Worm (Caenorhabditis elegans) whole organism, L2 larva: ENCODE results near the gene T22B7.22.

Source experiments
- C34F6.9 ChIP-seq: fragments of 150-350 bp; optimal IDR thresholded peaks from 2 replicates; lab custom pipeline; 2014; ENCODE audit warnings: missing biosample characterization, missing genetic modification characterization
- F13H6.1 ChIP-seq: sonication (generic microtip); optimal IDR thresholded peaks from 2 replicates; lab custom pipeline; 2016; ENCODE audit warnings: missing genetic modification characterization, missing compliant biosample characterization
- Y55F3AM.14 ChIP-seq: fragments of 200-800 bp; sonication (Bioruptor generic); optimal IDR thresholded peaks from 2 replicates; lab custom pipeline; 2018; ENCODE audit warnings: mild to moderate bottlenecking, missing genetic modification characterization, missing compliant biosample characterization
- ZK546.5 ChIP-seq: sonication (generic microtip); optimal IDR thresholded peaks from 2 replicates; lab custom pipeline; 2017; ENCODE audit warnings: missing biosample characterization, missing genetic modification characterization
- ama-1 ChIP-seq: fragments of 150-350 bp; optimal IDR thresholded peaks from 2 replicates; lab custom pipeline; 2018; ENCODE audit warnings: inconsistent platforms
- blmp-1 ChIP-seq: sonication (generic microtip); optimal IDR thresholded peaks from 2 replicates; lab custom pipeline; 2017; ENCODE audit warnings: missing genetic modification characterization, mild to moderate bottlenecking, missing compliant biosample characterization, antibody characterized with exemption, moderate library complexity; ENCODE audit not compliant: insufficient read depth
- ceh-82 ChIP-seq: fragments of 150-350 bp; optimal IDR thresholded peaks from 2 replicates; lab custom pipeline; 2014; ENCODE audit warnings: missing biosample characterization, missing genetic modification characterization
- crh-2 ChIP-seq: sonication (generic microtip); optimal IDR thresholded peaks from 2 replicates; lab custom pipeline; 2017; ENCODE audit warnings: missing biosample characterization, missing genetic modification characterization
- dmd-4 ChIP-seq: sonication (generic microtip); optimal IDR thresholded peaks from 2 replicates; lab custom pipeline; 2017; ENCODE audit warnings: missing biosample characterization, missing genetic modification characterization
- egl-27 ChIP-seq: sonication (generic microtip); optimal IDR thresholded peaks from 3 replicates; lab custom pipeline; 2017; ENCODE audit warnings: missing biosample characterization, missing genetic modification reagents, missing genetic modification characterization
- elt-3 ChIP-seq: sonication (generic microtip); optimal IDR thresholded peaks from 2 replicates; lab custom pipeline; 2017; ENCODE audit warnings: missing biosample characterization, missing genetic modification characterization
- fos-1 ChIP-seq: fragments of 150-350 bp; optimal IDR thresholded peaks from 2 replicates; lab custom pipeline; 2014; ENCODE audit warnings: missing biosample characterization, missing genetic modification characterization
- lin-11 ChIP-seq: fragments of 150-350 bp; sonication (generic microtip); optimal IDR thresholded peaks from 2 replicates; lab custom pipeline; 2014; ENCODE audit warnings: missing biosample characterization, missing genetic modification characterization, inconsistent platforms, mixed read lengths
- lin-39 ChIP-seq: fragments of 150-350 bp; optimal IDR thresholded peaks from 2 replicates; lab custom pipeline; 2014; ENCODE audit warnings: missing biosample characterization, missing genetic modification reagents, missing genetic modification characterization
- lsy-2 ChIP-seq, 2 experiments: fragments of 150-350 bp in 1 of 2; sonication (generic microtip) in 1 of 2; optimal IDR thresholded peaks; 2 replicates each; lab custom pipeline; 2014 to 2017; ENCODE audit warnings: missing biosample characterization in 2 of 2, missing genetic modification characterization in 2 of 2
- mab-5 ChIP-seq: fragments of 150-350 bp; optimal IDR thresholded peaks from 2 replicates; lab custom pipeline; 2014; ENCODE audit warnings: missing biosample characterization, missing genetic modification characterization
- mbf-1 ChIP-seq: sonication (generic microtip); optimal IDR thresholded peaks from 2 replicates; lab custom pipeline; 2017; ENCODE audit warnings: missing biosample characterization, missing genetic modification characterization
- mdl-1 ChIP-seq, 2 experiments: fragments of 150-350 bp in 1 of 2; sonication (generic microtip) in 1 of 2; optimal IDR thresholded peaks; 2 replicates each; lab custom pipeline; 2017; ENCODE audit warnings: missing biosample characterization in 2 of 2, missing genetic modification characterization in 2 of 2
- nhr-10 ChIP-seq: sonication (generic microtip); optimal IDR thresholded peaks from 2 replicates; lab custom pipeline; 2017; ENCODE audit warnings: missing biosample characterization, missing genetic modification characterization
- nhr-11 ChIP-seq: fragments of 150-350 bp; optimal IDR thresholded peaks from 2 replicates; lab custom pipeline; 2014; ENCODE audit warnings: missing biosample characterization, missing genetic modification characterization
- nhr-12 ChIP-seq: fragments of 150-350 bp; optimal IDR thresholded peaks from 2 replicates; lab custom pipeline; 2014; ENCODE audit warnings: missing biosample characterization, missing genetic modification characterization
- nhr-129 ChIP-seq: fragments of 150-350 bp; optimal IDR thresholded peaks from 2 replicates; lab custom pipeline; 2014; ENCODE audit warnings: missing biosample characterization, missing genetic modification characterization
- nhr-21 ChIP-seq: fragments of 150-350 bp; optimal IDR thresholded peaks from 2 replicates; lab custom pipeline; 2014; ENCODE audit warnings: missing biosample characterization, missing genetic modification characterization
- nhr-237 ChIP-seq: fragments of 150-350 bp; optimal IDR thresholded peaks from 2 replicates; lab custom pipeline; 2014; ENCODE audit warnings: missing biosample characterization, missing genetic modification characterization
- nhr-25 ChIP-seq: fragments of 150-350 bp; sonication (generic microtip); optimal IDR thresholded peaks from 3 replicates; lab custom pipeline; 2014; ENCODE audit warnings: missing biosample characterization, missing genetic modification characterization
- nhr-77 ChIP-seq: fragments of 150-350 bp; optimal IDR thresholded peaks from 2 replicates; lab custom pipeline; 2014; ENCODE audit warnings: missing biosample characterization, missing genetic modification characterization
- peb-1 ChIP-seq: fragments of 150-350 bp; optimal IDR thresholded peaks from 2 replicates; lab custom pipeline; 2014; ENCODE audit warnings: missing biosample characterization, missing genetic modification characterization
- skn-1 ChIP-seq: sonication (generic microtip); optimal IDR thresholded peaks from 2 replicates; lab custom pipeline; 2017; ENCODE audit warnings: missing biosample characterization, missing genetic modification characterization
- sma-3 ChIP-seq: sonication (generic microtip); optimal IDR thresholded peaks from 2 replicates; lab custom pipeline; 2016; ENCODE audit warnings: missing genetic modification reagents, missing genetic modification characterization, missing compliant biosample characterization
- sma-9 ChIP-seq, 2 experiments: fragments of 150-350 bp in 1 of 2; sonication (generic microtip) in 1 of 2; optimal IDR thresholded peaks; 2 replicates each; lab custom pipeline; 2014 to 2016; ENCODE audit warnings: missing genetic modification characterization in 2 of 2, mild to moderate bottlenecking in 1 of 2, missing biosample characterization in 1 of 2, missing compliant biosample characterization in 1 of 2, missing genetic modification reagents in 1 of 2, moderate library complexity in 1 of 2
- unc-39 ChIP-seq: fragments of 150-350 bp; optimal IDR thresholded peaks from 2 replicates; lab custom pipeline; 2014; ENCODE audit warnings: missing biosample characterization, missing genetic modification characterization
- zag-1 ChIP-seq: fragments of 150-350 bp; optimal IDR thresholded peaks from 2 replicates; lab custom pipeline; 2014; ENCODE audit warnings: missing biosample characterization, missing genetic modification characterization
- ztf-1 ChIP-seq: fragments of 200-800 bp; sonication (Bioruptor generic); conservative IDR thresholded peaks from 2 replicates; pipeline ENCODE4 v1.3.6; 2022; ENCODE audit warnings: missing genetic modification characterization, missing compliant biosample characterization
- ztf-4 ChIP-seq: fragments of 150-350 bp; optimal IDR thresholded peaks from 2 replicates; lab custom pipeline; 2014; ENCODE audit warnings: missing biosample characterization, missing genetic modification characterization

T22B7.22 gene

DNA sequence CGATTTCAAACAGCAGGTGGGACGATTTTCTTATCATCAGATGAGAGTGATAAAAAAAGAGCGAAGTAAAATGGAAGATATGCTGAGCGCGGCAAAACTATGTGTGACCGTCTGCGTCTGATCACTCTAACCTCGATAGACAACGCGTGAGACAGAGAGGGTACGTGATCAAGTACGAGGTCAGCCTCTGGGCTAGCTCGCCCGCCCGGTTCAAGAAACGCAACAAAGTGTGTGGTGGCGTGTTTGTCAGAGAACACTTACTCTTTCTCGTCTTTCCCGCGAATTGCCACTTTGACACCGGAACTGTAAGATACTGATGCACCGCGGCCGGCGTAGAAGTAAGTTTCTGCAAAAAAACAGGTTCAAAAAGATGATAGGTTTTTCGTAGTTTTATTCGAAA lies 36.4 kb downstream of the T22B7.22 start (continued):
- TF ChIP-seq blmp-1 (tag; lab: Kevin White, UChicago) (peak; percentile 50), zag-1 (tag; lab: Kevin White, UChicago) (no peak), nhr-77 (tag; lab: Kevin White, UChicago) (no peak), nhr-12 (no peak), mab-5 (tag; lab: Kevin White, UChicago) (no peak), dmd-4 (tag; lab: Kevin White, UChicago) (no peak), ZK546.5 (tag; lab: Kevin White, UChicago) (no peak), elt-3 (no peak), mdl-1 (tag; optimal IDR thresholded peaks at IDR 0.05; lab: Kevin White, UChicago) (peak in 1 of 2 experiments; percentile 44), sma-9 (GFP tag; optimal IDR thresholded peaks at IDR 0.05; lab: Kevin White, UChicago) (peak; percentile 92), sma-9 (tag; optimal IDR thresholded peaks at IDR 0.05; lab: Kevin White, UChicago) (peak; percentile 54), egl-27 (tag; lab: Kevin White, UChicago) (peak; percentile 49), ama-1 (lab: Kevin White, UChicago) (no peak), fos-1 (tag; lab: Kevin White, UChicago) (peak; percentile 80), ceh-82 (tag; lab: Kevin White, UChicago) (no peak), lin-39 (no peak), nhr-10 (tag; lab: Kevin White, UChicago) (no peak)
- TF ChIP-seq, all 48 proteins: peak for 13

DNA sequence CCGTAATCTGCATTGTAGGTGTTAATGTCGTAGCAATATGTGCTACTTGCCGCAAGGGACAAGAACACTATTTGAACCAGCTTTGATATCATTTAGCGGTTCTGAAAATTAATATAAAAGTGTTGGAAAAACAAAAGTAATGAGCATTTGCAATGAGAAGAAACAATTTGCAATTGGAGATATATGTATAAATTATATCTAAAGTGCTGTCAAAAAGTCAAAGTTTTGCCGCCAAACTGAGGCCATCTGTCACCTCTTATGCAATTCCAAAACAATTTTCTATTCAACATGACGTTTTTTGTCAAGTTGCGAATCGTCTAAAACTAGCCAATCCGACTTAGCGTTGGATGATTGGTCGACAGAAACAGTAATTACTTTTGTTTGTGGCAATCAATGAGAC lies 37.4 kb downstream of the T22B7.22 start, which contains the start of gene W01C8.5:
Gene W01C8.5, minus strand, starts transcription at position 101 of the 400 bp plus-strand sequence.
- no peak for TF ChIP-seq dmd-4 (tag; lab: Kevin White, UChicago)

DNA sequence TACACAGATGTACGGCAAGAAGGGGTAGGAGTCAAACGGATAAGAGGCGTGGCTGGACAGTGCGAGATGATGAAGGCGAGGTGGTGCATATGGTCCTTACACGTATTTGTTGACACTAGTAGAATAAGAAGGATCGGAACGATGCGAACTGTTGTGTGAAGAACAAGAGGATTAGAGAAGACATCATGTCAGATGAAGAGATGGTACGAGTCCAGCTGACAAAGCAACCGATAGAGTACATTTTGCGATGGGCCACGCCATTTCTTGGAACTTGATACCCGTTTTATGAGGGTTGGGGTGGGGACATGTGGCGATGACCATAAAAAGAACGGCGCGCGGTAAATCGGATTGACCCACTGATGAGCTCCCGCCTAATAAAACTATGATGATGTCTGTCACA lies 38.7 kb downstream of the T22B7.22 start:
- TF ChIP-seq fos-1 (tag; lab: Kevin White, UChicago): no peak
- TF ChIP-seq skn-1 (tag; lab: Kevin White, UChicago): no peak
- TF ChIP-seq crh-2 (tag; lab: Kevin White, UChicago): no peak
- no peak for TF ChIP-seq ztf-4 (tag; lab: Kevin White, UChicago)
- no peak for TF ChIP-seq peb-1 (tag; lab: Kevin White, UChicago)
- TF ChIP-seq Y55F3AM.14: no peak
- no peak for TF ChIP-seq lsy-2 (tag; optimal IDR thresholded peaks at IDR 0.05; lab: Kevin White, UChicago)
- TF ChIP-seq nhr-11: no peak
- no peak for TF ChIP-seq mbf-1 (tag; lab: Kevin White, UChicago)
- TF ChIP-seq sma-3: no peak
- no peak for TF ChIP-seq nhr-10 (tag; lab: Kevin White, UChicago)
- no peak for TF ChIP-seq mdl-1 (tag; optimal IDR thresholded peaks at IDR 0.05; lab: Kevin White, UChicago)
- no peak for TF ChIP-seq unc-39 (tag; lab: Kevin White, UChicago)
- TF ChIP-seq, all 48 proteins: peak for 0

DNA sequence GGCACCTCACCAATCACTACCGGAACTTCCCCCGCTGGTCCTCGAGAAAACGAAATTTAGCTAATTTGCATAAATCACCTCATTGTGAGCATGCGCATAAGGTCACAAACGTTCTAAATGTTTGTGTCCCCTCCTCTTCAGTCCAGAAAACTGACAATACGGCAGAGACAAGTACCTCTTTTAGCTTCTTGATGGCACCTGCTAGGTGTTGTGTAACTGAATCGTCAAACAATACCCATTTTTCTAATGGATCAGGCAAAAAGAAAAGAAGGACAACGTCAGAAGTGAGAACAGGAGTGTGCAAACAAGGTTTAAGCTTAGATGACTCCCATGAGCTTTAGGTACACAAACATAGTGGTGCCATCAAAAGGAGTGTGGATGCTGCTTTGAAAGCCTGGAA lies 39.8 kb downstream of the T22B7.22 start:
- no peak for TF ChIP-seq ztf-1 (GFP tag; lab: Robert Waterston, UW)

DNA sequence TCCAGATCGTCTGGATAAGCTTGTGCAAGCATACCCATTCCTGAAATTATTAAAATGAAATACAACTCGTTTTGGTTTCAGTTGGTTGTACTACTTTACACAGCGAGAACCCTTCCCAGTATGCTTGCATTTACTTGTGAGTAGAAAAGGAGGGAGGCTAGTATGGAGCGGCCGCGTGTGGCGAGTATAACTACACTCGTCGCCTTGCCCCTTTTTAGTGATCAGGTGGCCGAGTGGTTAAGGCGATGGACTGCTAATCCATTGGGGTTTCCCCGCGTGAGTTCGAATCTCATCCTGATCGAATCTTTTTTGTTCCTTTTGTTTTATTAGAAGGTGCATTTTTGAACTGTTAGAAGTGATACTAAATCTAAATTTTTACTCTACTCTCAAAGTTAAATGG lies 48.0 kb downstream of the T22B7.22 start:
- TF ChIP-seq nhr-129 (tag; lab: Kevin White, UChicago): peak; percentile 58
- TF ChIP-seq lsy-2 (tag; optimal IDR thresholded peaks at IDR 0.05; lab: Kevin White, UChicago): peak in 1 of 2 experiments; percentile 23
- peak; percentile 42 for TF ChIP-seq nhr-21 (tag; lab: Kevin White, UChicago)
- TF ChIP-seq nhr-237: no peak
- TF ChIP-seq sma-9 (GFP tag; optimal IDR thresholded peaks at IDR 0.05; lab: Kevin White, UChicago): peak; percentile 72
- no peak for TF ChIP-seq sma-9 (tag; optimal IDR thresholded peaks at IDR 0.05; lab: Kevin White, UChicago)
- peak; percentile 4 for TF ChIP-seq lin-11 (tag; lab: Kevin White, UChicago)
- peak; percentile 3 for TF ChIP-seq Y55F3AM.14
- peak; percentile 39 for TF ChIP-seq F13H6.1
- no peak for TF ChIP-seq ztf-4 (tag; lab: Kevin White, UChicago)
- peak; percentile 17 for TF ChIP-seq C34F6.9 (tag; lab: Kevin White, UChicago)
- TF ChIP-seq crh-2 (tag; lab: Kevin White, UChicago): peak; percentile 9
- no peak for TF ChIP-seq nhr-25 (tag; lab: Kevin White, UChicago)
- TF ChIP-seq mbf-1 (tag; lab: Kevin White, UChicago): no peak
- peak; percentile 44 for TF ChIP-seq sma-3
- peak; percentile 36 for TF ChIP-seq fos-1 (tag; lab: Kevin White, UChicago)
- TF ChIP-seq mab-5 (tag; lab: Kevin White, UChicago): peak; percentile 41
- TF ChIP-seq, all 48 proteins: peak for 12
